Fruit fly (Drosophila melanogaster): ENCODE measurements around the gene Qtzl.

Qtzl gene

dm6 chr2L:12010877-12011666 lies 15.5 kb downstream of the Qtzl start (continued):
- TF ChIP-seq CG4328 (GFP tag; optimal IDR thresholded peaks at IDR 0.05): peak; percentile 94
- no peak for TF ChIP-seq ERR (GFP tag; optimal IDR thresholded peaks at IDR 0.05)
- no peak for TF ChIP-seq ham (GFP tag; IDR thresholded peaks at IDR 0.05)
- no peak for TF ChIP-seq CG14860 (GFP tag; IDR thresholded peaks at IDR 0.05; ENCODE audit: partially characterized antibody)
- peak; percentile 36 for TF ChIP-seq CG15073 (GFP tag; optimal IDR thresholded peaks at IDR 0.05)
- TF ChIP-seq CG6175 (GFP tag; IDR thresholded peaks at IDR 0.05): no peak
- peak; percentile 93 for TF ChIP-seq Ets65A (GFP tag)
- peak; percentile 36 for TF ChIP-seq fd102C (GFP tag; optimal IDR thresholded peaks at IDR 0.05)
- peak; percentile 87 for TF ChIP-seq Usf (GFP tag; optimal IDR thresholded peaks at IDR 0.05)
- TF ChIP-seq CG10979 (tag; optimal IDR thresholded peaks at IDR 0.05): peak; percentile 92
- no peak for TF ChIP-seq Ptx1 (GFP tag; IDR thresholded peaks at IDR 0.05)
- no peak for TF ChIP-seq pfk (GFP tag; optimal IDR thresholded peaks at IDR 0.05)
- TF ChIP-seq toy (GFP tag; IDR thresholded peaks at IDR 0.05): no peak
- TF ChIP-seq al (GFP tag; IDR thresholded peaks at IDR 0.05): no peak
- no peak for TF ChIP-seq esg (GFP tag; conservative IDR thresholded peaks at IDR 0.05)
- no peak for TF ChIP-seq yki (optimal IDR thresholded peaks at IDR 0.05)
- TF ChIP-seq Dbx (GFP tag; IDR thresholded peaks at IDR 0.05): no peak
- no peak for TF ChIP-seq lmd (GFP tag; IDR thresholded peaks at IDR 0.05)
- TF ChIP-seq nerfin-2 (GFP tag; IDR thresholded peaks at IDR 0.05; ENCODE audit: partially characterized antibody): no peak
- peak; percentile 88 for TF ChIP-seq Hr3 (GFP tag; optimal IDR thresholded peaks at IDR 0.05)
- TF ChIP-seq CG10431 (GFP tag; optimal IDR thresholded peaks at IDR 0.05): peak; percentile 80
- peak; percentile 95 for TF ChIP-seq grau (tag; optimal IDR thresholded peaks at IDR 0.05)
- TF ChIP-seq nau (GFP tag; optimal IDR thresholded peaks at IDR 0.05): peak; percentile 81
- peak; percentile 92 for TF ChIP-seq Sox100B (GFP tag; optimal IDR thresholded peaks at IDR 0.05)
- peak; percentile 59 for TF ChIP-seq Med (GFP tag)
- TF ChIP-seq CG17385 (GFP tag; optimal IDR thresholded peaks at IDR 0.05): peak; percentile 87
- no peak for TF ChIP-seq bigmax (GFP tag; optimal IDR thresholded peaks at IDR 0.05)
- TF ChIP-seq maf-S (GFP tag; optimal IDR thresholded peaks at IDR 0.05): peak; percentile 63
- peak; percentile 6 for TF ChIP-seq pzg (GFP tag; optimal IDR thresholded peaks at IDR 0.05)
- TF ChIP-seq tup (GFP tag; optimal IDR thresholded peaks at IDR 0.05): peak; percentile 64
- TF ChIP-seq pita (GFP tag; optimal IDR thresholded peaks at IDR 0.05): no peak
- no peak for TF ChIP-seq vnd (GFP tag; IDR thresholded peaks at IDR 0.05; ENCODE audit: partially characterized antibody)
- no peak for TF ChIP-seq wor (GFP tag; IDR thresholded peaks at IDR 0.05)
- TF ChIP-seq bowl (GFP tag; IDR thresholded peaks at IDR 0.05): no peak
- TF ChIP-seq chn (GFP tag; optimal IDR thresholded peaks at IDR 0.05): peak; percentile 29
- TF ChIP-seq HHEX (GFP tag; optimal IDR thresholded peaks at IDR 0.05): peak; percentile 89
- TF ChIP-seq CG16863 (GFP tag; optimal IDR thresholded peaks at IDR 0.05): peak; percentile 74
- peak; percentile 38 for TF ChIP-seq Antp (GFP tag; optimal IDR thresholded peaks at IDR 0.05)
- TF ChIP-seq dysf (GFP tag; IDR thresholded peaks at IDR 0.05): no peak
- TF ChIP-seq cad (GFP tag; optimal IDR thresholded peaks at IDR 0.05): no peak
- TF ChIP-seq Chrac-16 (GFP tag; optimal IDR thresholded peaks at IDR 0.05): peak; percentile 89
- TF ChIP-seq h (optimal IDR thresholded peaks at IDR 0.05): no peak
- no peak for TF ChIP-seq kni (GFP tag; optimal IDR thresholded peaks at IDR 0.05)
- no peak for TF ChIP-seq CG4360 (GFP tag; IDR thresholded peaks at IDR 0.05)
- no peak for TF ChIP-seq btn (GFP tag; optimal IDR thresholded peaks at IDR 0.05)
- TF ChIP-seq CG10462 (GFP tag; optimal IDR thresholded peaks at IDR 0.05): peak; percentile 38
- TF ChIP-seq scrt (GFP tag; optimal IDR thresholded peaks at IDR 0.05): no peak
- no peak for TF ChIP-seq tna (GFP tag; IDR thresholded peaks at IDR 0.05; ENCODE audit: partially characterized antibody)
- peak; percentile 58 for TF ChIP-seq CG12236 (GFP tag; optimal IDR thresholded peaks at IDR 0.05)
- TF ChIP-seq hbn (GFP tag; IDR thresholded peaks at IDR 0.05; ENCODE audit: partially characterized antibody): no peak
- no peak for TF ChIP-seq ro (GFP tag; IDR thresholded peaks at IDR 0.05)

Measured in whole organism, embryonic.